Fruit fly (Drosophila melanogaster) ovary, adult (tissue): Measurements from ENCODE around the gene epsilonCOP.
A peak's percentile ranks its signal among the peaks of the same experiment; 100 is the strongest.

Experiments used
- CG17801 ChIP-seq: fragments of 200-800 bp; optimal IDR thresholded peaks from 2 replicates; lab custom pipeline; 2019; ENCODE audit warnings: missing biosample characterization, mild to moderate bottlenecking, missing genetic modification characterization, moderate library complexity; ENCODE audit not compliant: partially characterized antibody

The epsilonCOP gene

dm6 chr2L:6470100-6470644 is 18.7 kb upstream of the epsilonCOP start:
- no peak for TF ChIP-seq CG17801

- TF ChIP-seq CG17801, result peak; percentile 21
These were observed 16.7 kb upstream of the epsilonCOP start for dm6 chr2L:6471978-6472776.

- TF ChIP-seq CG17801, result peak; percentile 53
These were observed 15.5 kb upstream of the epsilonCOP start, which contains the start of gene mmy for dm6 chr2L:6473076-6474037. mmy (minus strand) TSS chr2L:6473904.

- no peak for TF ChIP-seq CG17801
These were observed 14.6 kb upstream of the epsilonCOP start for dm6 chr2L:6474298-6474697.

- TF ChIP-seq CG17801, result no peak
These were observed 13.9 kb upstream of the epsilonCOP start for dm6 chr2L:6474878-6475582.

- peak; percentile 58 for TF ChIP-seq CG17801
These were observed 12.1 kb upstream of the epsilonCOP start, which contains the start of gene CG9536 for dm6 chr2L:6476753-6477152. CG9536 (minus strand) TSS chr2L:6476975.

dm6 chr2L:6479226-6479906 is 9.5 kb upstream of the epsilonCOP start:
- peak; percentile 69 for TF ChIP-seq CG17801

dm6 chr2L:6480212-6480994 is 8.5 kb upstream of the epsilonCOP start, which contains the start of the genes Sec61alpha and Daxx:
Sec61alpha (minus strand) TSS chr2L:6480575.
Daxx (plus strand) TSS chr2L:6480929.
- TF ChIP-seq CG17801, result peak; percentile 67

- TF ChIP-seq CG17801, result peak; percentile 25
These were observed 7.6 kb upstream of the epsilonCOP start for dm6 chr2L:6481310-6481738.

dm6 chr2L:6490783-6491249 is 1.9 kb downstream of the epsilonCOP start, which contains the start of the genes Phf5a and CG31638:
Phf5a (minus strand) TSS chr2L:6490843.
CG31638 (plus strand) TSS chr2L:6491061.
- peak; percentile 65 for TF ChIP-seq CG17801

dm6 chr2L:6494405-6494816 is 5.5 kb downstream of the epsilonCOP start, which contains the start of gene CG9547:
CG9547 (minus strand) TSS chr2L:6494532.
- TF ChIP-seq CG17801, result peak; percentile 76

dm6 chr2L:6496753-6497152 is 7.9 kb downstream of the epsilonCOP start, which contains the start of gene CG9550:
CG9550 (plus strand) TSS chr2L:6497053.
- TF ChIP-seq CG17801, result no peak

dm6 chr2L:6498448-6498847 is 9.6 kb downstream of the epsilonCOP start, which contains the start of gene CG31637:
CG31637 (plus strand) TSS chr2L:6498647.
- TF ChIP-seq CG17801, result peak; percentile 65
